Fruit fly (Drosophila melanogaster) whole organism, pupa: ENCODE data around the gene CG15408.

Experiments used
- CG10348 ChIP-seq: fragments of 200-800 bp; sonication (Bioruptor generic); IDR thresholded peaks from 2 replicates; pipeline ENCODE4 v1.3.6; 2022; ENCODE audit warnings: missing biosample characterization, missing genetic modification characterization
- CG14655 ChIP-seq: fragments of 200-800 bp; sonication (Bioruptor generic); optimal IDR thresholded peaks from 3 replicates; lab custom pipeline; 2017; ENCODE audit warnings: mild to moderate bottlenecking, missing biosample characterization, missing genetic modification reagents, missing genetic modification characterization
- CG17806 ChIP-seq: fragments of 200-800 bp; sonication (Bioruptor generic); optimal IDR thresholded peaks from 2 replicates; lab custom pipeline; 2018; ENCODE audit warnings: missing biosample characterization, mild to moderate bottlenecking, missing genetic modification characterization, moderate library complexity
- CG32121 ChIP-seq: fragments of 200-800 bp; sonication (Bioruptor generic); IDR thresholded peaks from 2 replicates; pipeline ENCODE4 v1.3.6; 2022; ENCODE audit warnings: missing biosample characterization, missing genetic modification characterization
- CG34367 ChIP-seq: fragments of 200-800 bp; sonication (Bioruptor generic); optimal IDR thresholded peaks from 2 replicates; lab custom pipeline; 2018; ENCODE audit warnings: missing biosample characterization, mild to moderate bottlenecking, missing genetic modification characterization
- CG4496 ChIP-seq: fragments of 200-800 bp; sonication (Bioruptor generic); IDR thresholded peaks from 3 replicates; pipeline ENCODE4 v1.3.6; 2022; ENCODE audit warnings: missing biosample characterization, missing genetic modification characterization
- CG8159 ChIP-seq: fragments of 200-800 bp; sonication (Bioruptor generic); optimal IDR thresholded peaks from 3 replicates; lab custom pipeline; 2018; ENCODE audit warnings: missing biosample characterization, mild to moderate bottlenecking, missing genetic modification characterization, moderate library complexity
- fd96Ca ChIP-seq: fragments of 200-800 bp; sonication (Bioruptor generic); IDR thresholded peaks from 3 replicates; pipeline ENCODE4 v1.3.6; 2022; ENCODE audit warnings: missing biosample characterization, missing genetic modification characterization
- gl ChIP-seq: fragments of 200-800 bp; sonication (Bioruptor generic); optimal IDR thresholded peaks from 2 replicates; lab custom pipeline; 2018; ENCODE audit warnings: missing biosample characterization, mild to moderate bottlenecking, missing genetic modification characterization

dm6 chr2L:3303893-3304292 lies 28.7 kb upstream of the CG15408 start, which contains the start of gene CG3277:
- TF ChIP-seq CG14655 (GFP tag; lab: Kevin White, UChicago) (no peak), CG32121 (GFP tag; lab: Robert Waterston, UW) (no peak), fd96Ca (GFP tag; lab: Robert Waterston, UW) (no peak), CG8159 (tag; lab: Kevin White, UChicago) (no peak), CG4496 (no peak), CG10348 (GFP tag; lab: Robert Waterston, UW) (no peak), CG17806 (tag; lab: Kevin White, UChicago) (no peak), CG34367 (no peak), gl (tag; lab: Kevin White, UChicago) (no peak)
